Fruit fly (Drosophila melanogaster) whole organism, embryonic: ENCODE results near the gene CG31431.

ENCODE experiments used
- Antp ChIP-seq: fragments of 200-800 bp; sonication (Bioruptor generic); optimal IDR thresholded peaks from 3 replicates; lab custom pipeline; 2016; ENCODE audit warnings: missing biosample characterization, missing genetic modification characterization
- BtbVII ChIP-seq: fragments of 200-800 bp; sonication (Bioruptor generic); optimal IDR thresholded peaks from 3 replicates; lab custom pipeline; 2017; ENCODE audit warnings: missing biosample characterization, mild to moderate bottlenecking, missing genetic modification characterization
- CG1024 ChIP-seq: fragments of 200-800 bp; sonication (Bioruptor generic); IDR thresholded peaks from 2 replicates; pipeline ENCODE4 v1.3.6; 2022; ENCODE audit warnings: missing biosample characterization, missing genetic modification characterization
- CG12236 ChIP-seq: fragments of 200-800 bp; sonication (Bioruptor generic); optimal IDR thresholded peaks from 2 replicates; lab custom pipeline; 2016; ENCODE audit warnings: missing biosample characterization, missing genetic modification characterization
- CG12391 ChIP-seq: fragments of 200-800 bp; sonication (Bioruptor generic); optimal IDR thresholded peaks from 3 replicates; lab custom pipeline; 2018; ENCODE audit warnings: missing biosample characterization, mild to moderate bottlenecking, missing genetic modification characterization, moderate library complexity
- CG15601 ChIP-seq: fragments of 200-800 bp; sonication (Bioruptor generic); optimal IDR thresholded peaks from 3 replicates; lab custom pipeline; 2019; ENCODE audit warnings: missing biosample characterization, mild to moderate bottlenecking, missing genetic modification characterization, moderate library complexity
- CG16815 ChIP-seq: fragments of 200-800 bp; sonication (Bioruptor generic); optimal IDR thresholded peaks from 3 replicates; lab custom pipeline; 2017; ENCODE audit warnings: missing biosample characterization, mild to moderate bottlenecking, missing genetic modification characterization
- CG16863 ChIP-seq: fragments of 200-800 bp; sonication (Bioruptor generic); optimal IDR thresholded peaks from 3 replicates; lab custom pipeline; 2016; ENCODE audit warnings: missing biosample characterization, missing genetic modification characterization
- CG17328 ChIP-seq: fragments of 200-800 bp; sonication (Bioruptor generic); IDR thresholded peaks from 2 replicates; pipeline ENCODE4 v1.3.6; 2022; ENCODE audit warnings: missing biosample characterization, missing genetic modification characterization
- CG17359 ChIP-seq: fragments of 200-800 bp; sonication (Bioruptor generic); optimal IDR thresholded peaks from 3 replicates; lab custom pipeline; 2018; ENCODE audit warnings: missing biosample characterization, mild to moderate bottlenecking, missing genetic modification characterization, moderate library complexity
- CG2202 ChIP-seq: fragments of 200-800 bp; sonication (Bioruptor generic); optimal IDR thresholded peaks from 2 replicates; lab custom pipeline; 2018; ENCODE audit warnings: missing biosample characterization, mild to moderate bottlenecking, missing genetic modification characterization
- CG30020 ChIP-seq: fragments of 200-800 bp; optimal IDR thresholded peaks from 2 replicates; lab custom pipeline; 2019; ENCODE audit warnings: missing biosample characterization, mild to moderate bottlenecking, missing genetic modification characterization, moderate library complexity
- CG34224 ChIP-seq: fragments of 200-800 bp; sonication (Bioruptor generic); IDR thresholded peaks from 3 replicates; pipeline ENCODE4 v1.3.6; 2022; ENCODE audit warnings: missing biosample characterization, missing genetic modification characterization; ENCODE audit not compliant: partially characterized antibody
- CG6813 ChIP-seq: fragments of 200-800 bp; sonication (Bioruptor generic); optimal IDR thresholded peaks from 2 replicates; lab custom pipeline; 2017; ENCODE audit warnings: missing biosample characterization, missing genetic modification characterization, mild to moderate bottlenecking, moderate library complexity, missing genetic modification reagents
- CG7556 ChIP-seq: fragments of 200-800 bp; sonication (Bioruptor generic); optimal IDR thresholded peaks from 2 replicates; lab custom pipeline; 2017; ENCODE audit warnings: missing biosample characterization, mild to moderate bottlenecking, missing genetic modification characterization
- CG9727 ChIP-seq: fragments of 200-800 bp; sonication (Bioruptor generic); optimal IDR thresholded peaks from 3 replicates; lab custom pipeline; 2017; ENCODE audit warnings: missing biosample characterization, mild to moderate bottlenecking, missing genetic modification characterization
- D ChIP-seq, 2 experiments: fragments of 200-800 bp in 1 of 2; fragments of >200 bp in 1 of 2; sonication (Bioruptor generic) in 1 of 2; optimal IDR thresholded peaks; 2 replicates in 1 of 2; 3 replicates in 1 of 2; lab custom pipeline; 2017; ENCODE audit warnings: mild to moderate bottlenecking in 1 of 2, missing biosample characterization in 1 of 2, missing genetic modification characterization in 1 of 2, missing genetic modification reagents in 1 of 2
- D19B ChIP-seq: fragments of 200-800 bp; sonication (Bioruptor generic); optimal IDR thresholded peaks from 2 replicates; lab custom pipeline; 2017; ENCODE audit warnings: missing biosample characterization, mild to moderate bottlenecking, missing genetic modification characterization
- Deaf1 ChIP-seq: fragments of 200-800 bp; optimal IDR thresholded peaks from 3 replicates; lab custom pipeline; 2019; ENCODE audit warnings: missing biosample characterization, mild to moderate bottlenecking, missing genetic modification characterization, moderate library complexity
- Doc2 ChIP-seq: fragments of 200-800 bp; sonication (Bioruptor generic); IDR thresholded peaks from 2 replicates; pipeline ENCODE4 v1.3.6; 2022; ENCODE audit warnings: missing biosample characterization, missing genetic modification characterization
- Eip74EF ChIP-seq, 2 experiments: fragments of 200-800 bp in 1 of 2; fragments of >200 bp in 1 of 2; sonication (Bioruptor generic) in 1 of 2; optimal IDR thresholded peaks; 2 replicates each; lab custom pipeline; 2017 to 2019; ENCODE audit warnings: missing biosample characterization in 2 of 2, missing genetic modification characterization in 2 of 2, mild to moderate bottlenecking in 1 of 2, moderate library complexity in 1 of 2
- Fer3 ChIP-seq: fragments of 200-800 bp; sonication (Bioruptor generic); optimal IDR thresholded peaks from 2 replicates; lab custom pipeline; 2018; ENCODE audit warnings: missing biosample characterization, mild to moderate bottlenecking, missing genetic modification characterization, moderate library complexity
- GATAe ChIP-seq: fragments of 200-800 bp; sonication (Bioruptor generic); conservative IDR thresholded peaks from 2 replicates; pipeline ENCODE4 v1.3.6; 2022; ENCODE audit warnings: missing biosample characterization, missing genetic modification characterization
- MBD-R2 ChIP-seq: fragments of 200-800 bp; sonication (Bioruptor generic); IDR thresholded peaks from 2 replicates; pipeline ENCODE4 v1.3.6; 2022; ENCODE audit warnings: missing biosample characterization, missing genetic modification characterization
- Meics ChIP-seq: fragments of 200-800 bp; sonication (Bioruptor generic); optimal IDR thresholded peaks from 2 replicates; lab custom pipeline; 2017; ENCODE audit warnings: missing biosample characterization, mild to moderate bottlenecking, missing genetic modification characterization
- Poxn ChIP-seq: fragments of 200-800 bp; sonication (Bioruptor generic); IDR thresholded peaks from 2 replicates; pipeline ENCODE4 v1.3.6; 2022; ENCODE audit warnings: missing biosample characterization, missing genetic modification characterization
- Stat92E ChIP-seq, 3 experiments: fragments of >200 bp in 2 of 3; fragments of 200-800 bp in 1 of 3; sonication (Bioruptor generic) in 1 of 3; optimal IDR thresholded peaks; 2 replicates each; lab custom pipeline; 2017 to 2019; ENCODE audit warnings: missing biosample characterization in 3 of 3, missing genetic modification characterization in 3 of 3, mild to moderate bottlenecking in 1 of 3, moderate library complexity in 1 of 3
- Vsx1 ChIP-seq: fragments of 200-800 bp; sonication (Bioruptor generic); optimal IDR thresholded peaks from 2 replicates; lab custom pipeline; 2017; ENCODE audit warnings: missing biosample characterization, mild to moderate bottlenecking, missing genetic modification characterization, missing genetic modification reagents
- bcd ChIP-seq: fragments of 200-800 bp; sonication (Bioruptor generic); optimal IDR thresholded peaks from 2 replicates; lab custom pipeline; 2017; ENCODE audit warnings: missing biosample characterization, mild to moderate bottlenecking, missing genetic modification characterization
- bowl ChIP-seq: fragments of 200-800 bp; sonication (Bioruptor generic); IDR thresholded peaks from 2 replicates; pipeline ENCODE4 v1.3.6; 2022; ENCODE audit warnings: missing biosample characterization, missing genetic modification characterization
- bsh ChIP-seq, 2 experiments: fragments of 200-800 bp; sonication (Bioruptor generic); optimal IDR thresholded peaks; 2 replicates each; lab custom pipeline; 2017 to 2018; ENCODE audit warnings: mild to moderate bottlenecking in 2 of 2, missing biosample characterization in 2 of 2, missing genetic modification characterization in 2 of 2, moderate library complexity in 1 of 2
- cato ChIP-seq: fragments of 200-800 bp; sonication (Bioruptor generic); optimal IDR thresholded peaks from 2 replicates; lab custom pipeline; 2016; ENCODE audit warnings: missing biosample characterization, missing genetic modification characterization, borderline replicate concordance
- ewg ChIP-seq: fragments of 200-800 bp; sonication (Bioruptor generic); optimal IDR thresholded peaks from 3 replicates; lab custom pipeline; 2017; ENCODE audit warnings: mild to moderate bottlenecking, missing biosample characterization, missing genetic modification reagents, missing genetic modification characterization
- fd3F ChIP-seq: fragments of 200-800 bp; sonication (Bioruptor generic); optimal IDR thresholded peaks from 2 replicates; lab custom pipeline; 2018; ENCODE audit warnings: missing biosample characterization, mild to moderate bottlenecking, missing genetic modification characterization, moderate library complexity
- fd64A ChIP-seq: fragments of 200-800 bp; sonication (Bioruptor generic); optimal IDR thresholded peaks from 3 replicates; lab custom pipeline; 2018; ENCODE audit warnings: missing biosample characterization, mild to moderate bottlenecking, missing genetic modification characterization
- fu2 ChIP-seq: fragments of 200-800 bp; sonication (Bioruptor generic); optimal IDR thresholded peaks from 2 replicates; lab custom pipeline; 2016; ENCODE audit warnings: missing biosample characterization, missing genetic modification characterization
- ind ChIP-seq: fragments of 200-800 bp; sonication (Bioruptor generic); optimal IDR thresholded peaks from 3 replicates; lab custom pipeline; 2016; ENCODE audit warnings: missing biosample characterization, missing genetic modification characterization
- jigr1 ChIP-seq: fragments of 200-800 bp; sonication (Bioruptor generic); IDR thresholded peaks from 3 replicates; pipeline ENCODE4 v1.3.6; 2022; ENCODE audit warnings: missing biosample characterization, missing genetic modification characterization
- jing ChIP-seq: fragments of 200-800 bp; sonication (Bioruptor generic); optimal IDR thresholded peaks from 2 replicates; lab custom pipeline; 2018; ENCODE audit warnings: missing biosample characterization, mild to moderate bottlenecking, missing genetic modification characterization
- jumu ChIP-seq: fragments of 200-800 bp; sonication (Bioruptor generic); optimal IDR thresholded peaks from 3 replicates; lab custom pipeline; 2016; ENCODE audit warnings: missing biosample characterization, missing genetic modification characterization
- repo ChIP-seq: fragments of 200-800 bp; sonication (Bioruptor generic); optimal IDR thresholded peaks from 2 replicates; lab custom pipeline; 2016; ENCODE audit warnings: missing biosample characterization, missing genetic modification characterization
- salm ChIP-seq: fragments of 200-800 bp; sonication (Bioruptor generic); optimal IDR thresholded peaks from 2 replicates; lab custom pipeline; 2018; ENCODE audit warnings: missing biosample characterization, mild to moderate bottlenecking, missing genetic modification characterization
- scrt ChIP-seq: fragments of 200-800 bp; sonication (Bioruptor generic); optimal IDR thresholded peaks from 2 replicates; lab custom pipeline; 2018; ENCODE audit warnings: missing biosample characterization, mild to moderate bottlenecking, missing genetic modification characterization, moderate library complexity
- sna ChIP-seq: fragments of 200-800 bp; sonication (Bioruptor generic); IDR thresholded peaks from 2 replicates; pipeline ENCODE4 v1.3.6; 2022; ENCODE audit warnings: missing biosample characterization, missing genetic modification characterization; ENCODE audit not compliant: partially characterized antibody
- sr ChIP-seq: fragments of 200-800 bp; sonication (Bioruptor generic); IDR thresholded peaks from 3 replicates; pipeline ENCODE4 v1.3.6; 2022; ENCODE audit warnings: missing biosample characterization, missing genetic modification characterization
- tup ChIP-seq: fragments of 200-800 bp; sonication (Bioruptor generic); optimal IDR thresholded peaks from 2 replicates; lab custom pipeline; 2016; ENCODE audit warnings: missing biosample characterization, mild to moderate bottlenecking, missing genetic modification characterization, moderate library complexity
- wor ChIP-seq: fragments of 200-800 bp; sonication (Bioruptor generic); IDR thresholded peaks from 2 replicates; pipeline ENCODE4 v1.3.6; 2022; ENCODE audit warnings: missing biosample characterization, missing genetic modification characterization

CG31431 gene

DNA sequence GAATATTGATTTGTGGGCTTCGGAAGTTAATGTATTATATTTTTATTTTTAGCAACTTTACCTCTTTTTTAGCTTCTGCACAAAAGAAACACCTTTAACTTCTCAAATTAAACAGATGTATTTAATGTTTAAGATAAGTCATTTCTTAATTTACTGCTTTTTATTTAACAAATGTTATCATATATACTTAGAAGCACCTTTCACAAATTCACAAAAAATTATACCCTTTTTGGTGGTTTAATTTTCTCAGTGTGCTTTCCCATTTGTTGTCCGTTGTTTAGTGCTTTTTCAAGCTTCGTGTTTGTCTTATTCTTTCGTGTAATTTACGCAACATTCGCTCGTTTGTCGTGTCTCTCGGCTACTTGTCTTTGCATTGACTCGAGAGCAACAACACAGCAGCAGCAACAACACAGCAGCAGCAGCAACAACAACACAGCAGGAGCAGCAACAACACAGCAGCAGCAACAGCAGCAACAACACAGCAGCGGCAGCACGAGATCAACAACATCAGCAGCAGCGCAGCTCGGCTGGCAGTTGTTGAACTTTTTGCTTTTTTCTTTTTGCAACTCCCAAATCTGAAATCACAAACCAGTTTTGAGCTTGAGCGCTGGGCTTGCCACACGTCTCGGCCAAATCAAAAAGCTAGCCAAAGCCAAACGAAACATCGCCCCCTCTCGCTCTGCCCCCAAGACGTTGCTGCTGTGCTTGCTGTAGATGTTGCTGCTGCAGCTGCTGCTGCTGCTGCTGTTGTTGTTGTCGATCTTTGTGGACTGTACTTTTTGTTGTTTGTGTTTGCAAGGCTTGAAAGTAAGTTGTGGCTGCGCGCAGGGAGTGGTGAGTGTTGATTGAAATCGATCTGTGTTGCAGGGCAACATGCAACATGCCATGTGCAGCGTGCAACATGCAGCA is 33.2 kb upstream of the CG31431 start (continued):
- no peak for TF ChIP-seq fd64A (GFP tag; lab: Kevin White, UChicago)
- no peak for TF ChIP-seq CG12391 (tag; lab: Kevin White, UChicago)
- 0 out of 2 replicates have a peak, but pooled peaks have one; percentile 5 for TF ChIP-seq Poxn (GFP tag; lab: Robert Waterston, UW)
- TF ChIP-seq BtbVII, result peak; percentile 12
- TF ChIP-seq CG17359 (tag; lab: Kevin White, UChicago), result peak; percentile 81
- TF ChIP-seq CG2202 (tag; lab: Kevin White, UChicago), result no peak
- TF ChIP-seq Meics, result peak; percentile 43
- no peak for TF ChIP-seq CG6813 (GFP tag; lab: Kevin White, UChicago)
- peak; percentile 77 for TF ChIP-seq Deaf1 (tag; lab: Kevin White, UChicago)
- TF ChIP-seq jing (GFP tag; lab: Kevin White, UChicago), result no peak
- no peak for TF ChIP-seq ewg (GFP tag; lab: Kevin White, UChicago)
- no peak for TF ChIP-seq Doc2
- no peak for TF ChIP-seq CG34224 (GFP tag; lab: Robert Waterston, UW)
- TF ChIP-seq bowl (GFP tag; lab: Robert Waterston, UW), result no peak
- TF ChIP-seq Eip74EF (GFP tag; optimal IDR thresholded peaks at IDR 0.05; lab: Kevin White, UChicago), result no peak
- TF ChIP-seq scrt (GFP tag; lab: Kevin White, UChicago), result peak; percentile 16
- TF ChIP-seq CG1024 (GFP tag; lab: Robert Waterston, UW), result 0 out of 2 replicates have a peak, but pooled peaks have one; percentile 3
- TF ChIP-seq wor (GFP tag; lab: Robert Waterston, UW), result no peak
- no peak for TF ChIP-seq repo (GFP tag; lab: Kevin White, UChicago)
- TF ChIP-seq D (optimal IDR thresholded peaks at IDR 0.05; lab: Kevin White, UChicago), result no peak
- peak; percentile 12 for TF ChIP-seq D (GFP tag; optimal IDR thresholded peaks at IDR 0.05; lab: Kevin White, UChicago)
- peak; percentile 50 for TF ChIP-seq ind
- TF ChIP-seq salm, result peak; percentile 26
- no peak for TF ChIP-seq CG12236 (GFP tag; lab: Kevin White, UChicago)
- no peak for TF ChIP-seq CG9727 (GFP tag; lab: Kevin White, UChicago)
- 0 out of 3 replicates have a peak, but pooled peaks have one; percentile 16 for TF ChIP-seq jigr1
- TF ChIP-seq Antp (GFP tag; lab: Kevin White, UChicago), result no peak
- no peak for TF ChIP-seq CG16863 (GFP tag; lab: Kevin White, UChicago)
- no peak for TF ChIP-seq D19B (GFP tag; lab: Kevin White, UChicago)
- TF ChIP-seq CG15601, result no peak
- TF ChIP-seq CG30020 (tag; lab: Kevin White, UChicago), result no peak
- no peak for TF ChIP-seq Stat92E (GFP tag; optimal IDR thresholded peaks at IDR 0.05; lab: Kevin White, UChicago)
- no peak for TF ChIP-seq fd3F (GFP tag; lab: Kevin White, UChicago)
- peak; percentile 10 for TF ChIP-seq Fer3
- no peak for TF ChIP-seq sr (GFP tag; lab: Robert Waterston, UW)
- TF ChIP-seq cato (GFP tag; lab: Kevin White, UChicago), result no peak
- TF ChIP-seq GATAe (GFP tag; lab: Robert Waterston, UW), result no peak
- no peak for TF ChIP-seq jumu
- TF ChIP-seq fu2 (GFP tag; lab: Kevin White, UChicago), result no peak
- no peak for TF ChIP-seq MBD-R2 (GFP tag; lab: Robert Waterston, UW)
- no peak for TF ChIP-seq CG17328
- TF ChIP-seq bsh (GFP tag; optimal IDR thresholded peaks at IDR 0.05; lab: Kevin White, UChicago), result no peak
- TF ChIP-seq CG7556, result peak; percentile 29
- TF ChIP-seq bcd (GFP tag; lab: Kevin White, UChicago), result no peak
- TF ChIP-seq tup (GFP tag; lab: Kevin White, UChicago), result no peak
- TF ChIP-seq CG16815 (GFP tag; lab: Kevin White, UChicago), result no peak
- TF ChIP-seq Vsx1 (GFP tag; lab: Kevin White, UChicago), result no peak
- TF ChIP-seq sna (GFP tag; lab: Robert Waterston, UW), result no peak; the same call in 1 of the 2 replicates
